Worm (Caenorhabditis elegans) whole organism, late embryonic: ENCODE data around the gene dhhc-10.

Source experiments
- ama-1 ChIP-seq: fragments of 150-350 bp; optimal IDR thresholded peaks from 2 replicates; lab custom pipeline; 2014
- ceh-45 ChIP-seq: fragments of 200-800 bp; sonication (Bioruptor generic); IDR thresholded peaks from 2 replicates; pipeline ENCODE4 v1.3.6; 2022; ENCODE audit warnings: missing genetic modification reagents, missing genetic modification characterization, missing compliant biosample characterization
- ceh-9 ChIP-seq: sonication (generic microtip); optimal IDR thresholded peaks from 2 replicates; lab custom pipeline; 2016; ENCODE audit warnings: mild to moderate bottlenecking, missing genetic modification characterization, inconsistent platforms, missing compliant biosample characterization
- hlh-13 ChIP-seq: fragments of 200-800 bp; sonication (Bioruptor generic); optimal IDR thresholded peaks from 2 replicates; lab custom pipeline; 2018; ENCODE audit warnings: mild to moderate bottlenecking, missing genetic modification characterization, missing compliant biosample characterization
- hlh-6 ChIP-seq: sonication (generic microtip); optimal IDR thresholded peaks from 2 replicates; lab custom pipeline; 2016; ENCODE audit warnings: missing genotype, missing genetic modification characterization, missing compliant biosample characterization
- lin-11 ChIP-seq: fragments of 200-800 bp; sonication (Bioruptor generic); optimal IDR thresholded peaks from 2 replicates; lab custom pipeline; 2018; ENCODE audit warnings: mild to moderate bottlenecking, missing genetic modification characterization, missing compliant biosample characterization
- nhr-11 ChIP-seq: fragments of 150-350 bp; optimal IDR thresholded peaks from 2 replicates; lab custom pipeline; 2014; ENCODE audit warnings: missing biosample characterization, missing genetic modification characterization
- npax-4 ChIP-seq: sonication (generic microtip); optimal IDR thresholded peaks from 2 replicates; lab custom pipeline; 2016; ENCODE audit warnings: missing genetic modification characterization, missing compliant biosample characterization
- pag-3 ChIP-seq: sonication (generic microtip); optimal IDR thresholded peaks from 2 replicates; lab custom pipeline; 2016; ENCODE audit warnings: missing compliant biosample characterization, missing genetic modification characterization, borderline replicate concordance
- pros-1 ChIP-seq: fragments of 150-350 bp; optimal IDR thresholded peaks from 2 replicates; lab custom pipeline; 2014; ENCODE audit warnings: missing biosample characterization, missing genetic modification reagents, missing genetic modification characterization
- sox-4 ChIP-seq: sonication (generic microtip); optimal IDR thresholded peaks from 2 replicates; lab custom pipeline; 2017; ENCODE audit warnings: mild to moderate bottlenecking, missing genetic modification characterization, inconsistent platforms, missing compliant biosample characterization
- unc-86 ChIP-seq: sonication (generic microtip); optimal IDR thresholded peaks from 2 replicates; lab custom pipeline; 2016; ENCODE audit warnings: missing genetic modification characterization, missing compliant biosample characterization
- zip-5 ChIP-seq: sonication (generic microtip); optimal IDR thresholded peaks from 2 replicates; lab custom pipeline; 2016; ENCODE audit warnings: missing genetic modification characterization, missing compliant biosample characterization

- TF ChIP-seq pros-1 (tag; lab: Kevin White, UChicago) (no peak), sox-4 (tag; lab: Kevin White, UChicago) (no peak), zip-5 (tag; lab: Kevin White, UChicago) (no peak), ama-1 (no peak), npax-4 (tag; lab: Kevin White, UChicago) (no peak), ceh-9 (tag; lab: Kevin White, UChicago) (no peak), hlh-13 (no peak), unc-86 (no peak), hlh-6 (tag; lab: Kevin White, UChicago) (no peak), pag-3 (no peak), nhr-11 (tag; lab: Kevin White, UChicago) (no peak), ceh-45 (no peak), lin-11 (tag; lab: Kevin White, UChicago) (no peak)
These were observed 39.2 kb upstream of the dhhc-10 start, which contains the start of gene mfsd-12 for ce11 chrX:4667788-4668187.
